Fruit fly (Drosophila melanogaster) whole organism, embryonic: ENCODE results near the gene CG13063.

ENCODE experiments used
- CG10274 ChIP-seq: fragments of 200-800 bp; sonication (Bioruptor generic); optimal IDR thresholded peaks from 3 replicates; lab custom pipeline; 2017; ENCODE audit warnings: missing biosample characterization, mild to moderate bottlenecking, missing genetic modification characterization
- CG15073 ChIP-seq: fragments of 200-800 bp; sonication (Bioruptor generic); optimal IDR thresholded peaks from 2 replicates; lab custom pipeline; 2016; ENCODE audit warnings: missing biosample characterization, missing genetic modification characterization
- CG8388 ChIP-seq: fragments of 200-800 bp; sonication (Bioruptor generic); optimal IDR thresholded peaks from 2 replicates; lab custom pipeline; 2019; ENCODE audit warnings: missing biosample characterization, mild to moderate bottlenecking, missing genetic modification characterization, moderate library complexity
- Dfd ChIP-seq, 2 experiments: fragments of >200 bp; optimal IDR thresholded peaks; 2 replicates each; lab custom pipeline; 2017; ENCODE audit warnings: missing biosample characterization in 2 of 2, missing genetic modification characterization in 2 of 2
- Fer2 ChIP-seq: fragments of 200-800 bp; sonication (Bioruptor generic); optimal IDR thresholded peaks from 2 replicates; lab custom pipeline; 2018; ENCODE audit warnings: missing biosample characterization, mild to moderate bottlenecking, missing genetic modification characterization, moderate library complexity
- Rx ChIP-seq: fragments of 200-800 bp; sonication (Bioruptor generic); IDR thresholded peaks from 2 replicates; pipeline ENCODE4 v1.3.6; 2022; ENCODE audit warnings: missing biosample characterization, missing genetic modification characterization
- Spps ChIP-seq: fragments of 200-800 bp; sonication (Bioruptor generic); optimal IDR thresholded peaks from 2 replicates; lab custom pipeline; 2018; ENCODE audit warnings: missing biosample characterization, mild to moderate bottlenecking, missing genetic modification characterization
- Usf ChIP-seq: fragments of 200-800 bp; sonication (Bioruptor generic); optimal IDR thresholded peaks from 2 replicates; lab custom pipeline; 2017; ENCODE audit warnings: missing genotype, missing biosample characterization, missing genetic modification characterization
- Vsx1 ChIP-seq: fragments of 200-800 bp; sonication (Bioruptor generic); optimal IDR thresholded peaks from 2 replicates; lab custom pipeline; 2017; ENCODE audit warnings: missing biosample characterization, mild to moderate bottlenecking, missing genetic modification characterization, missing genetic modification reagents
- fu2 ChIP-seq: fragments of 200-800 bp; sonication (Bioruptor generic); optimal IDR thresholded peaks from 2 replicates; lab custom pipeline; 2016; ENCODE audit warnings: missing biosample characterization, missing genetic modification characterization
- ssp ChIP-seq: fragments of 200-800 bp; sonication (Bioruptor generic); IDR thresholded peaks from 2 replicates; pipeline ENCODE4 v1.3.6; 2022; ENCODE audit warnings: missing biosample characterization, missing genetic modification characterization
- usp ChIP-seq: fragments of >200 bp; optimal IDR thresholded peaks from 2 replicates; lab custom pipeline; 2017; ENCODE audit warnings: missing biosample characterization, missing genetic modification characterization

DNA sequence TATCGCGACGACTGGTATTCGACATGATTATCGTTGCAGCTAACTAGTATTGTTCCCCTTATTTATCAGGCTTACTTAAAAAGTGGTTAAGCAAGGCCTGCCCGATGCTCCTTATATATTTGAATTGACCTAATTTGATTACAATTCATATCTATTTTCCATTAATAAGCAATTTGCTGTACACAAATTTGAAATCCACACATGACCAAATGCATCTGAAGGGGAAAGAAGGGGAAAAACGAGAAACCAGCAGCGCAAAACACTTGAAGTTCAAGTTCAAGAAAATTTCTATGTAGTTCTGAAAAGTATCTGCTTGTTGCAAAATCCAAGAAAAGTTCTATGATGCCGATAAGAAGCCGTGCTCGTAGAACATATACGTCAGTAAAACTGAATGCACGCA lies 20.3 kb downstream of the CG13063 start, which contains the start of the genes CG13040 and CG13039:
- TF ChIP-seq Vsx1 (GFP tag; lab: Kevin White, UChicago) (no peak), CG10274 (GFP tag; lab: Kevin White, UChicago) (no peak), CG8388 (GFP tag; lab: Kevin White, UChicago) (no peak), ssp (GFP tag; lab: Robert Waterston, UW) (no peak), usp (GFP tag; lab: Kevin White, UChicago) (no peak), Dfd (GFP tag; optimal IDR thresholded peaks at IDR 0.05; lab: Kevin White, UChicago) (no peak), Rx (GFP tag; lab: Robert Waterston, UW) (no peak), CG15073 (no peak), Usf (GFP tag; lab: Kevin White, UChicago) (no peak), Fer2 (tag; lab: Kevin White, UChicago) (no peak), fu2 (GFP tag; lab: Kevin White, UChicago) (no peak), Spps (no peak)
